Fruit fly (Drosophila melanogaster): ENCODE data around the gene Mat89Ba.

Mat89Ba gene

DNA sequence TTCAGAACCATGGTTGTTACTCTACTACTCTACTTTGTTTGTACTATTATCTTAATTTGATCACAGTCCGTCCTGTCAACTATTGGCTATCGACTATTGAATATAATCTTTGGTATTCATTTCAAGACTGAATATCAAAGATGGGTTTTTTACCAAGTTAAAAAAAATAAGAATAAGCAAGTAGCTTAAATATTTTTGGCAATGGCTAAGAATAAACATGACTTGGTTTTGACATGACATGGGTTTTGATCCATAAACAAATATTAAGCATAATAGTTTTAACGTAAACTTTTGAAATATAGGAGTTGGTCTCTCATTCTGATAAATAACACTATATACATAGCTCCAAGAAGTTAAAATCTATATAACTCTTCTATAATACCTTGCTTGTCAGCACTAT lies 30.4 kb downstream of the Mat89Ba start:
- TF ChIP-seq Rel (GFP tag; optimal IDR thresholded peaks at IDR 0.05) (no peak), Rel (tag; optimal IDR thresholded peaks at IDR 0.05) (no peak), Hr78 (GFP tag; optimal IDR thresholded peaks at IDR 0.05) (no peak), Abd-B (GFP tag; optimal IDR thresholded peaks at IDR 0.05) (no peak), Sp1 (GFP tag; optimal IDR thresholded peaks at IDR 0.05) (no peak), lola (GFP tag; optimal IDR thresholded peaks at IDR 0.05) (no peak), CG9705 (GFP tag; optimal IDR thresholded peaks at IDR 0.05) (no peak), sv (GFP tag; optimal IDR thresholded peaks at IDR 0.05) (no peak), Myc (optimal IDR thresholded peaks at IDR 0.05) (no peak), pan (optimal IDR thresholded peaks at IDR 0.05) (no peak), GATAd (GFP tag; optimal IDR thresholded peaks at IDR 0.05) (no peak), Dif (GFP tag; optimal IDR thresholded peaks at IDR 0.05; ENCODE audit: partially characterized antibody) (no peak), Vsx2 (GFP tag; optimal IDR thresholded peaks at IDR 0.05; ENCODE audit: partially characterized antibody) (no peak), rgr (GFP tag; optimal IDR thresholded peaks at IDR 0.05) (no peak), dsf (GFP tag; optimal IDR thresholded peaks at IDR 0.05; ENCODE audit: borderline replicate concordance) (no peak), N (GFP tag; optimal IDR thresholded peaks at IDR 0.05) (no peak)

DNA sequence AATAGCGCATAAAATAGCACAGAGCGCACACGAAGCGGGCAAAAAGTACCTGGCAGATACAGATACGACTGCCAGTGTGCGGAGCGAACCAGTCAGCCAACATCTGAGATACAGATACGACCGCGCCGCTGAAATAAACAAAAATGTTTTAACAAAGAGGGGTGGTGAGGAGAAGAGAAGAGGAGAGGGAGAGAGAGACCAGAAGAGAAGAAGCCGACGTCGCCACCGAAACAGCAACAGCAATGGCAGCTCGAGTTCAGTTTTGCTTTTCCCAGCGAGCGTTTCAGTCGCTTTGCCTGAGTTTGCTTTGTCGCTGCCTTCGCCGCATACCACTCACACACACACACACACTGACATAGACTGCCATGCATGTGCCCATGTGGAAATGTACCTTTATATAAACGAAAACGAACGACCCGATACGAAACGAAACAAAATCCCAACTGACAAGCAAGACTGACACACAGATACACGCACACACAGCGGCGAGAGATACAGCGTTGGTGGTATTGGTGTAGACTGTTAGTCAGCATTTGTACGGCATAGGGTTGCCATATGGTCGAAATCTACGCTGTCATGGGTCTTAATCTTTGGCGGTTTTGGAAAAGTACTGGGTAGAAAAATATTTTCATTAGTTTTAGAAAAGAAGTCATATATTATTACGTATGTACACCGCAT lies 31.0 kb downstream of the Mat89Ba start:
- TF ChIP-seq Myc (optimal IDR thresholded peaks at IDR 0.05) (no peak), Dif (GFP tag; optimal IDR thresholded peaks at IDR 0.05; ENCODE audit: partially characterized antibody) (peak; percentile 86), tai (GFP tag; optimal IDR thresholded peaks at IDR 0.05) (peak; percentile 66), CrebA (GFP tag; optimal IDR thresholded peaks at IDR 0.05; ENCODE audit: borderline replicate concordance) (peak; percentile 90), Hnf4 (GFP tag; optimal IDR thresholded peaks at IDR 0.05) (peak; percentile 59), usp (GFP tag; optimal IDR thresholded peaks at IDR 0.05) (no peak), h (GFP tag; optimal IDR thresholded peaks at IDR 0.05) (peak; percentile 58), brk (GFP tag; optimal IDR thresholded peaks at IDR 0.05) (peak; percentile 60), psq (GFP tag; optimal IDR thresholded peaks at IDR 0.05) (peak; percentile 96), ey (GFP tag; optimal IDR thresholded peaks at IDR 0.05) (peak; percentile 68), sage (GFP tag; optimal IDR thresholded peaks at IDR 0.05) (peak; percentile 28), dl (GFP tag; optimal IDR thresholded peaks at IDR 0.05; ENCODE audit: insufficient read depth in 1 of 2, partially characterized antibody in 2 of 2) (peak; percentile 33 to 53), dsf (GFP tag; optimal IDR thresholded peaks at IDR 0.05; ENCODE audit: borderline replicate concordance) (no peak), sv (GFP tag; optimal IDR thresholded peaks at IDR 0.05) (no peak), lola (GFP tag; optimal IDR thresholded peaks at IDR 0.05) (no peak), Dfd (GFP tag; optimal IDR thresholded peaks at IDR 0.05) (peak; percentile 13), woc (GFP tag; optimal IDR thresholded peaks at IDR 0.05) (peak; percentile 24), dmrt93B (GFP tag; optimal IDR thresholded peaks at IDR 0.05) (peak; percentile 50), foxo (GFP tag; optimal IDR thresholded peaks at IDR 0.05) (peak; percentile 35 to 64), pan (optimal IDR thresholded peaks at IDR 0.05) (no peak), Vsx2 (GFP tag; optimal IDR thresholded peaks at IDR 0.05; ENCODE audit: partially characterized antibody) (no peak), Hr78 (GFP tag; optimal IDR thresholded peaks at IDR 0.05) (no peak), OdsH (GFP tag; optimal IDR thresholded peaks at IDR 0.05) (peak; percentile 20), Abd-B (GFP tag; optimal IDR thresholded peaks at IDR 0.05) (no peak), Sp1 (GFP tag; optimal IDR thresholded peaks at IDR 0.05) (peak; percentile 29), Mio (GFP tag; optimal IDR thresholded peaks at IDR 0.05) (no peak), GATAd (GFP tag; optimal IDR thresholded peaks at IDR 0.05) (no peak), rgr (GFP tag; optimal IDR thresholded peaks at IDR 0.05) (peak; percentile 60), CG32264 (GFP tag; optimal IDR thresholded peaks at IDR 0.05) (peak; percentile 2), Jra (GFP tag; optimal IDR thresholded peaks at IDR 0.05) (peak; percentile 76), Rel (GFP tag; optimal IDR thresholded peaks at IDR 0.05) (no peak), Rel (tag; optimal IDR thresholded peaks at IDR 0.05) (peak; percentile 93), br (GFP tag; optimal IDR thresholded peaks at IDR 0.05) (peak; percentile 61), HLH106 (tag; optimal IDR thresholded peaks at IDR 0.05) (peak; percentile 71), N (GFP tag; optimal IDR thresholded peaks at IDR 0.05) (no peak), CG9705 (GFP tag; optimal IDR thresholded peaks at IDR 0.05) (peak; percentile 35), Hr83 (GFP tag; optimal IDR thresholded peaks at IDR 0.05; ENCODE audit: poor library complexity, severe bottlenecking) (peak; percentile 93), fru (GFP tag; optimal IDR thresholded peaks at IDR 0.05) (peak; percentile 24), jim (GFP tag; optimal IDR thresholded peaks at IDR 0.05) (peak; percentile 76)
